Worm (Caenorhabditis elegans): ENCODE results near the gene gst-12.

The gst-12 gene

ce11 chrII:13616000-13616399 lies 1.9 kb downstream of the gst-12 start, which contains the start of gene gst-14:
Gene gst-14, minus strand, starts transcription at chrII:13616100.
- TF ChIP-seq pes-1 (GFP tag; IDR thresholded peaks at IDR 0.05): no peak
- no peak for TF ChIP-seq tbx-11 (GFP tag; IDR thresholded peaks at IDR 0.05)
- no peak for TF ChIP-seq tbx-37 (GFP tag; conservative IDR thresholded peaks at IDR 0.05)
- no peak for TF ChIP-seq F13C5.2 (tag; optimal IDR thresholded peaks at IDR 0.05)
- no peak for TF ChIP-seq aly-1 (tag; optimal IDR thresholded peaks at IDR 0.05)
- no peak for TF ChIP-seq hnd-1 (tag; optimal IDR thresholded peaks at IDR 0.05)
- TF ChIP-seq flt-1 (GFP tag; IDR thresholded peaks at IDR 0.05): no peak
- no peak for TF ChIP-seq sea-1 (GFP tag; conservative IDR thresholded peaks at IDR 0.05)
- no peak for TF ChIP-seq tra-4 (tag; optimal IDR thresholded peaks at IDR 0.05)
- TF ChIP-seq hmg-4 (GFP tag; optimal IDR thresholded peaks at IDR 0.05): no peak
- TF ChIP-seq ceh-13 (GFP tag; optimal IDR thresholded peaks at IDR 0.05): no peak
- no peak for TF ChIP-seq B0310.2 (tag; optimal IDR thresholded peaks at IDR 0.05)

ce11 chrII:13614516-13614915 lies 3.3 kb downstream of the gst-12 start:
- TF ChIP-seq ceh-13 (GFP tag; optimal IDR thresholded peaks at IDR 0.05) (no peak), tbx-11 (GFP tag; IDR thresholded peaks at IDR 0.05) (no peak), hmbx-1 (tag; optimal IDR thresholded peaks at IDR 0.05) (no peak)

ce11 chrII:13613096-13613495 lies 4.8 kb downstream of the gst-12 start, which contains the start of gene gst-15:
Gene gst-15, minus strand, starts transcription at chrII:13613196.
- TF ChIP-seq tra-4 (tag; optimal IDR thresholded peaks at IDR 0.05): no peak

- no peak for TF ChIP-seq hnd-1 (tag; optimal IDR thresholded peaks at IDR 0.05)
- TF ChIP-seq pes-1 (GFP tag; IDR thresholded peaks at IDR 0.05): no peak
- no peak for TF ChIP-seq hmg-4 (GFP tag; optimal IDR thresholded peaks at IDR 0.05)
- TF ChIP-seq sea-1 (GFP tag; conservative IDR thresholded peaks at IDR 0.05): no peak
- no peak for TF ChIP-seq B0310.2 (tag; optimal IDR thresholded peaks at IDR 0.05)
- no peak for TF ChIP-seq tra-4 (tag; optimal IDR thresholded peaks at IDR 0.05)
- no peak for TF ChIP-seq tbx-11 (GFP tag; IDR thresholded peaks at IDR 0.05)
- TF ChIP-seq ama-1 (optimal IDR thresholded peaks at IDR 0.05): no peak
Observed at ce11 chrII:13611186-13611585, 6.7 kb downstream of the gst-12 start, which contains the start of gene gst-24. Gene gst-24, minus strand, starts transcription at chrII:13611366.

ce11 chrII:13609655-13610054 lies 8.2 kb downstream of the gst-12 start, which contains the start of gene gst-20:
Gene gst-20, minus strand, starts transcription at chrII:13609824.
- TF ChIP-seq tra-4 (tag; optimal IDR thresholded peaks at IDR 0.05): no peak
- no peak for TF ChIP-seq scrt-1 (GFP tag; IDR thresholded peaks at IDR 0.05)
- TF ChIP-seq F13C5.2 (tag; optimal IDR thresholded peaks at IDR 0.05): no peak
- no peak for TF ChIP-seq B0310.2 (tag; optimal IDR thresholded peaks at IDR 0.05)
- TF ChIP-seq ceh-36 (tag; optimal IDR thresholded peaks at IDR 0.05): no peak
- no peak for TF ChIP-seq ets-7 (tag; optimal IDR thresholded peaks at IDR 0.05)
- TF ChIP-seq ama-1 (optimal IDR thresholded peaks at IDR 0.05): no peak
- no peak for TF ChIP-seq pes-1 (GFP tag; IDR thresholded peaks at IDR 0.05)
- no peak for TF ChIP-seq hnd-1 (tag; optimal IDR thresholded peaks at IDR 0.05)
- TF ChIP-seq hmg-4 (GFP tag; optimal IDR thresholded peaks at IDR 0.05): no peak
- TF ChIP-seq hmbx-1 (tag; optimal IDR thresholded peaks at IDR 0.05): no peak

ce11 chrII:13600904-13601303 lies 17.0 kb downstream of the gst-12 start, which contains the start of gene csp-1:
Gene csp-1, plus strand, starts transcription at chrII:13601204.
- TF ChIP-seq F13C5.2 (tag; optimal IDR thresholded peaks at IDR 0.05): no peak
- no peak for TF ChIP-seq hnd-1 (tag; optimal IDR thresholded peaks at IDR 0.05)

ce11 chrII:13596505-13596977 lies 21.3 kb downstream of the gst-12 start, which contains the start of the genes fbxc-23 and csc-1:
Gene fbxc-23, minus strand, starts transcription at chrII:13596555.
Gene csc-1, plus strand, starts transcription at chrII:13596955.
- TF ChIP-seq hmg-4 (GFP tag; optimal IDR thresholded peaks at IDR 0.05) (no peak), F13C5.2 (tag; optimal IDR thresholded peaks at IDR 0.05) (peak; percentile 49)

- TF ChIP-seq ama-1 (optimal IDR thresholded peaks at IDR 0.05): no peak
- no peak for TF ChIP-seq aly-1 (tag; optimal IDR thresholded peaks at IDR 0.05)
- TF ChIP-seq tbx-37 (GFP tag; conservative IDR thresholded peaks at IDR 0.05): no peak
- no peak for TF ChIP-seq tra-4 (tag; optimal IDR thresholded peaks at IDR 0.05)
- TF ChIP-seq hmg-4 (GFP tag; optimal IDR thresholded peaks at IDR 0.05): no peak
- no peak for TF ChIP-seq sea-1 (GFP tag; conservative IDR thresholded peaks at IDR 0.05)
- no peak for TF ChIP-seq ceh-36 (tag; optimal IDR thresholded peaks at IDR 0.05)
- no peak for TF ChIP-seq hnd-1 (tag; optimal IDR thresholded peaks at IDR 0.05)
- TF ChIP-seq F13C5.2 (tag; optimal IDR thresholded peaks at IDR 0.05): no peak
- no peak for TF ChIP-seq ceh-13 (GFP tag; optimal IDR thresholded peaks at IDR 0.05)
- no peak for TF ChIP-seq tbx-11 (GFP tag; IDR thresholded peaks at IDR 0.05)
- no peak for TF ChIP-seq ets-7 (tag; optimal IDR thresholded peaks at IDR 0.05)
- TF ChIP-seq flt-1 (GFP tag; IDR thresholded peaks at IDR 0.05): no peak
- no peak for TF ChIP-seq B0310.2 (tag; optimal IDR thresholded peaks at IDR 0.05)
Observed at ce11 chrII:13595279-13595678, 22.6 kb downstream of the gst-12 start.

ce11 chrII:13593659-13594221 lies 24.1 kb downstream of the gst-12 start, which contains the start of gene clec-146:
Gene clec-146, minus strand, starts transcription at chrII:13593774.
- TF ChIP-seq ets-7 (tag; optimal IDR thresholded peaks at IDR 0.05): no peak

Measured in whole organism, early embryonic.